Fruit fly (Drosophila melanogaster) whole organism, adult: ENCODE results near the gene Pdhb.
A peak's percentile ranks its signal among the peaks of the same experiment; 100 is the strongest.

Source experiments
- CG11617 ChIP-seq: fragments of 200-800 bp; sonication (Bioruptor generic); optimal IDR thresholded peaks from 2 replicates; lab custom pipeline; 2017; ENCODE audit warnings: mild to moderate bottlenecking, missing biosample characterization, missing genetic modification reagents, missing genetic modification characterization
- CG12768 ChIP-seq: fragments of 200-800 bp; sonication (Bioruptor generic); optimal IDR thresholded peaks from 2 replicates; lab custom pipeline; 2017; ENCODE audit warnings: missing biosample characterization, missing genetic modification characterization, mild to moderate bottlenecking, moderate library complexity, missing genetic modification reagents
- CG14711 ChIP-seq: fragments of 200-800 bp; sonication (Bioruptor generic); optimal IDR thresholded peaks from 2 replicates; lab custom pipeline; 2018; ENCODE audit warnings: missing biosample characterization, mild to moderate bottlenecking, missing genetic modification characterization, moderate library complexity
- CG1620 ChIP-seq: fragments of 200-800 bp; sonication (Bioruptor generic); optimal IDR thresholded peaks from 2 replicates; lab custom pipeline; 2016; ENCODE audit warnings: missing biosample characterization, missing genetic modification characterization
- CG33017 ChIP-seq: fragments of 200-800 bp; sonication (Bioruptor generic); optimal IDR thresholded peaks from 2 replicates; lab custom pipeline; 2018; ENCODE audit warnings: missing biosample characterization, mild to moderate bottlenecking, missing genetic modification characterization, moderate library complexity
- CG5204 ChIP-seq: fragments of 200-800 bp; sonication (Bioruptor generic); optimal IDR thresholded peaks from 2 replicates; lab custom pipeline; 2016; ENCODE audit warnings: missing biosample characterization, missing genetic modification characterization
- CG7045 ChIP-seq: fragments of 200-800 bp; sonication (Bioruptor generic); optimal IDR thresholded peaks from 2 replicates; lab custom pipeline; 2017; ENCODE audit warnings: missing biosample characterization, mild to moderate bottlenecking, missing genetic modification characterization
- CG7101 ChIP-seq: fragments of 200-800 bp; sonication (Bioruptor generic); optimal IDR thresholded peaks from 2 replicates; lab custom pipeline; 2018; ENCODE audit warnings: missing biosample characterization, mild to moderate bottlenecking, missing genetic modification characterization, moderate library complexity
- Clk ChIP-seq: fragments of 200-800 bp; sonication (Bioruptor generic); optimal IDR thresholded peaks from 2 replicates; lab custom pipeline; 2017; ENCODE audit warnings: missing biosample characterization, missing genetic modification characterization
- Crg-1 ChIP-seq: fragments of 200-800 bp; sonication (Bioruptor generic); optimal IDR thresholded peaks from 2 replicates; lab custom pipeline; 2016; ENCODE audit warnings: missing biosample characterization, missing genetic modification characterization
- Hr96 ChIP-seq: fragments of 200-800 bp; sonication (Bioruptor generic); optimal IDR thresholded peaks from 2 replicates; lab custom pipeline; 2016; ENCODE audit warnings: missing biosample characterization, missing genetic modification characterization
- Mnt ChIP-seq: fragments of 200-800 bp; sonication (Bioruptor generic); optimal IDR thresholded peaks from 2 replicates; lab custom pipeline; 2016; ENCODE audit warnings: missing biosample characterization, mild to moderate bottlenecking, missing genetic modification characterization
- bab1 ChIP-seq: fragments of 200-800 bp; sonication (Bioruptor generic); optimal IDR thresholded peaks from 3 replicates; lab custom pipeline; 2019; ENCODE audit warnings: missing biosample characterization, mild to moderate bottlenecking, missing genetic modification characterization, moderate library complexity
- cic ChIP-seq: fragments of 200-800 bp; sonication (Bioruptor generic); optimal IDR thresholded peaks from 2 replicates; lab custom pipeline; 2017; ENCODE audit warnings: missing biosample characterization, mild to moderate bottlenecking, missing genetic modification characterization, moderate library complexity
- cnc ChIP-seq, 2 experiments: fragments of >200 bp; optimal IDR thresholded peaks; 2 replicates each; lab custom pipeline; 2017
- kay ChIP-seq: fragments of 200-800 bp; sonication (Bioruptor generic); peaks from one replicate; lab custom pipeline; 2016; ENCODE audit warnings: missing biosample characterization, missing genetic modification characterization, borderline replicate concordance
- ovo ChIP-seq: fragments of 200-800 bp; sonication (Bioruptor generic); optimal IDR thresholded peaks from 2 replicates; lab custom pipeline; 2016; ENCODE audit warnings: missing biosample characterization, missing genetic modification characterization
- pad ChIP-seq: fragments of 200-800 bp; sonication (Bioruptor generic); optimal IDR thresholded peaks from 3 replicates; lab custom pipeline; 2017; ENCODE audit warnings: missing biosample characterization, missing genetic modification characterization, mild to moderate bottlenecking, moderate library complexity, missing genetic modification reagents
- tj ChIP-seq: fragments of 200-800 bp; sonication (Bioruptor generic); optimal IDR thresholded peaks from 3 replicates; lab custom pipeline; 2017; ENCODE audit warnings: missing biosample characterization, mild to moderate bottlenecking, missing genetic modification characterization, moderate library complexity
- toe ChIP-seq: fragments of 200-800 bp; sonication (Bioruptor generic); optimal IDR thresholded peaks from 2 replicates; lab custom pipeline; 2016; ENCODE audit warnings: missing biosample characterization, missing genetic modification characterization

The Pdhb gene

DNA sequence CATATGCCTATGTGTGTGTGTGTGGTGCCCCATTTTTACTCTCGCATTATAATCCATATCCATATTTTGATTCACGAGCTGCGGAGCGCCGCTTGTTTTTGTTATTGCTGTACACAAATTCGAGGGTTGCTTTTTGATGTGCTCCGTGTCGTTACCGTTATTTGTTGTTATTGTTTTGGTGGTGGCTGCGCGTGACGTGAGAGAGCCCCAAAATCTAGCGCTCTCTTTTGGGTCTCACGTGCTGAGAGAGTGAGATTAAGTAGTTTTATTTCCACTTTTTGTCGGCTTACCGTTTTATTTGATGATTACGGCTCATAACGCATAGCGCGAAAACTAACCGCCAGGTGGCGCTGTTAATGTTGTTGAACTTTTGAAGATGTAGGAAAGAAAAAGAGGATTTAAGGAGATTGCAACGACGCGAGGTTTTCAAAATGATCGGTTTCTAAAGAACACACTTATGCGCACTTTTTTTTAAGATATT lies 25.5 kb upstream of the Pdhb start:
- TF ChIP-seq ovo (GFP tag; lab: Kevin White, UChicago), result peak; percentile 6
- no peak for TF ChIP-seq Crg-1
- TF ChIP-seq CG7101 (tag; lab: Kevin White, UChicago), result no peak
- TF ChIP-seq CG33017, result no peak
- peak; percentile 13 for TF ChIP-seq pad (GFP tag; lab: Kevin White, UChicago)
- peak; percentile 70 for TF ChIP-seq kay (GFP tag; lab: Kevin White, UChicago)

DNA sequence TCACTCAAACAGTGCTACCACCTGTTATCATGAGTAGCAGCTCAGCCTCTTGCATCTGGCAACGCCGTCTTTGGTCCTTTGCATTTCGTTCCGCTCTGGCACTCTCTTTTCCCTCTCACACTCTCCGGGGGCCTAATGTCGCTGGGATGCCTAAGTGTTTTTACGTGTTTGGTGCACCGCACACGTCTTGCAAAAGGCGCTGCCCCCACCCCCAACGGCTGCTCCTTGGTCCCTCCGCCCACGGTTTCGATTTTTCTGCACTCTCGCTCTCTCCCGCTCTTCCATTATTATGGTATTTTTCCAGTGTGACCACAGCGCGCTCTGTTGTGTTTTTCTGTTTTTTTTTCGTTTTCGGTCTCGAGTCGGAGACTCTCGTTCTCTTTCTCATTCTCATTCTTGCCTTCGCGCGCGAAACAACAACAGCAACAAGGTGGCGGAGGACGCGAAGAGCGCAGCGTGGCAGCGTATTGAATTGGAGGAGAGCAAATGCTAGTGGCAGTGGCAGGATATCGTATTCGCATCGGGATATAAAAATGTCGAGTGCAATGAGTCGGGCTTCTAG lies 24.9 kb upstream of the Pdhb start:
- TF ChIP-seq CG1620, result no peak
- TF ChIP-seq tj (GFP tag; lab: Kevin White, UChicago), result no peak
- no peak for TF ChIP-seq bab1 (GFP tag; lab: Kevin White, UChicago)
- no peak for TF ChIP-seq cnc (optimal IDR thresholded peaks at IDR 0.05; lab: Kevin White, UChicago)
- no peak for TF ChIP-seq ovo (GFP tag; lab: Kevin White, UChicago)
- no peak for TF ChIP-seq Clk (GFP tag; lab: Kevin White, UChicago)
- no peak for TF ChIP-seq CG11617
- no peak for TF ChIP-seq Mnt
- no peak for TF ChIP-seq CG5204 (GFP tag; lab: Kevin White, UChicago)
- no peak for TF ChIP-seq toe (GFP tag; lab: Kevin White, UChicago)
- no peak for TF ChIP-seq cic (GFP tag; lab: Kevin White, UChicago)
- no peak for TF ChIP-seq Hr96 (GFP tag; lab: Kevin White, UChicago)

DNA sequence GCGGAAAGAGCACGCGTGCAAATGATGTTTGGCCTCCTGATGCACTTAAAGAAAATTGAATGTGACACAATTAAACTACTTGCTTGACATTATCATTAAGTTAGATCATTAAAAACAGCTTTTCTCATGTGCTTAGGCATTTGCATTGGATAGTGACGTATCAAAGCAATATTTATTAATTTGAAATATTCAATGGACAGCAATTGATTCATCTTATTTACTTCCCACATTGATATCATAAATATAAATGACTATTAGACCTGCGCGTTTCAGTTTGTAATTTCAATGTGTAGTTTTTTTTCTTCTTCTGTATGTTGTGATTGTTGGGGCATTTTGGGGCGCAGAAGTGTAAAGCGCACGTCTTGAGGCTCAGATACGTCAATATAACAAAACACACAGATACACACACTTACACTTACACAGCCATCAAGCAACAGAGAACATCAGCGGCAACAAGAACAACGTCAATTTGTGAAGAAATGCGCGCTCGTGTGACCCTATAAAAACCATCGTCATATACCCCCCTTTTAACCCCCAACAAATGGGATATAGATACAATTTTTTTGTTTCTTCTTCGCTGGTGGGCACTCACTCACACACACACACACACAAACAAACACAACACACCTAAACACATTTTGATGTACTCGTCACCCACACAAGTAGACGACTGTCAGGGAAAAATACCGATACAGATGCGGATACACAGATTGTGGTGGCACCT lies 23.8 kb upstream of the Pdhb start:
- TF ChIP-seq Mnt (no peak), CG14711 (tag; lab: Kevin White, UChicago) (peak; percentile 21), bab1 (GFP tag; lab: Kevin White, UChicago) (no peak), kay (GFP tag; lab: Kevin White, UChicago) (peak; percentile 47), CG5204 (GFP tag; lab: Kevin White, UChicago) (peak; percentile 7)

DNA sequence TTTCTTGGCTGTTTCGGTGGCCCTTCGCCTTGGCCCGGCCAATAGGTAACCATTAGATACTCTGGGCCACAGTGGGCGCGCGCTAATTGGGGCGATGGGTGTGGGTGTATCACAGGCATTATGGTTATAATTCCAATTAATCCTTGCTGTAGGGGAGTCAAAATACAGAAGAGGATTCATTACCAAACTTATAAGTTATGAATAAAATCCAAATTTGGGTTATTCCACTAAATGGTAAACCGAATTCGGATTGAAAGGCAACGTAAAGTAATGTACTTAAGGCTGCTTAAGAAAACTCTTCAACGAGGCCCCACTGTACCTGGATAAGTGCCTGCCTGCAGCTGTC lies 23.2 kb upstream of the Pdhb start:
- TF ChIP-seq pad (GFP tag; lab: Kevin White, UChicago) (no peak), cnc (optimal IDR thresholded peaks at IDR 0.05; lab: Kevin White, UChicago) (no peak), Hr96 (GFP tag; lab: Kevin White, UChicago) (no peak), kay (GFP tag; lab: Kevin White, UChicago) (no peak), CG7101 (tag; lab: Kevin White, UChicago) (no peak), CG12768 (GFP tag; lab: Kevin White, UChicago) (no peak), Crg-1 (no peak), Clk (GFP tag; lab: Kevin White, UChicago) (no peak), ovo (GFP tag; lab: Kevin White, UChicago) (no peak), Mnt (no peak), CG1620 (no peak), CG14711 (tag; lab: Kevin White, UChicago) (no peak), bab1 (GFP tag; lab: Kevin White, UChicago) (no peak), toe (GFP tag; lab: Kevin White, UChicago) (no peak), cic (GFP tag; lab: Kevin White, UChicago) (no peak), tj (GFP tag; lab: Kevin White, UChicago) (no peak), CG33017 (no peak), CG11617 (no peak)

DNA sequence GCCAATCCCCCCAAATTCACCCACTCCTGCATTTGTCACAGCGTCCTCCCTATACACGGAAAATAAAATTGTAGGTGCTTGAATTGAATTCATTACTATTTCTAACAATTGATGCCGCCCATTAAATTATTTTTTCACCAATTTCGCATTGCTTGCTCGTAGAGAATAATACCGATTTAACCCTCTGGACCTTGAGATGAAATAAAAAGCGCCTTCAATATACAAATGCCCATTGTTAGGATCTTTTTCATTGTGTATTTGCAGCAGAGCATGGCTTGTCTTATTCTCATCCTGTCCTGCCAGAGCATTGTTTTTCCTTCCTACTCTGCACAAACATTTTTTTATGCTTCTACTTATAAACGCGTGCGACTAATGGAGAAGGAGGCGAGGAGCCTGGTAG lies 21.3 kb upstream of the Pdhb start:
- TF ChIP-seq cic (GFP tag; lab: Kevin White, UChicago) (no peak), Mnt (no peak), CG12768 (GFP tag; lab: Kevin White, UChicago) (no peak), Hr96 (GFP tag; lab: Kevin White, UChicago) (no peak), ovo (GFP tag; lab: Kevin White, UChicago) (no peak), CG33017 (no peak), kay (GFP tag; lab: Kevin White, UChicago) (no peak), cnc (optimal IDR thresholded peaks at IDR 0.05; lab: Kevin White, UChicago) (no peak), toe (GFP tag; lab: Kevin White, UChicago) (no peak), bab1 (GFP tag; lab: Kevin White, UChicago) (no peak), CG7101 (tag; lab: Kevin White, UChicago) (no peak), CG11617 (no peak), Crg-1 (no peak)

DNA sequence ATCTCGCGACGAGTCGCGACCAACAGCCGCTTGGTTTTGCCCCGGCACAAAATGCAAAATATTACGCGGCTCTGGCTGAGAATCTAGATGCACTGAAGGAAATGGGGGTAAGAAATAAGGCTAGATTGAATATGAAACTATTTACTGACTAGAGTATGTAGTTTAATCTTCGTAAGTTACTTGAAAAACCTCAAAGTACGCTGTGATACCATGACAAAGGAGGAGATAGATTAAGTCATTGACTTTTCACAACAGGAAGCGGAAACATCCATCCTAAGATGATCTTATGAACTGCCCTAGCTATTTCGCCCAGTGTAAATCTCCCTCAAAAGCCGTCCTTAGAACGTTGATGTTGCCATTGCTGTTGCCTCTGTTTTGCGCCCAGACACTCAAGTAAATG lies 18.7 kb upstream of the Pdhb start:
- no peak for TF ChIP-seq cic (GFP tag; lab: Kevin White, UChicago)
- no peak for TF ChIP-seq bab1 (GFP tag; lab: Kevin White, UChicago)
- no peak for TF ChIP-seq CG5204 (GFP tag; lab: Kevin White, UChicago)
- no peak for TF ChIP-seq kay (GFP tag; lab: Kevin White, UChicago)
- TF ChIP-seq toe (GFP tag; lab: Kevin White, UChicago), result no peak
- no peak for TF ChIP-seq CG11617
- no peak for TF ChIP-seq pad (GFP tag; lab: Kevin White, UChicago)
- no peak for TF ChIP-seq Mnt
- no peak for TF ChIP-seq CG7101 (tag; lab: Kevin White, UChicago)
- no peak for TF ChIP-seq CG14711 (tag; lab: Kevin White, UChicago)
- peak; percentile 21 for TF ChIP-seq CG7045
- no peak for TF ChIP-seq Hr96 (GFP tag; lab: Kevin White, UChicago)
- no peak for TF ChIP-seq tj (GFP tag; lab: Kevin White, UChicago)
- no peak for TF ChIP-seq CG12768 (GFP tag; lab: Kevin White, UChicago)
- TF ChIP-seq Clk (GFP tag; lab: Kevin White, UChicago), result peak; percentile 25
